Worm (Caenorhabditis elegans): Measurements from ENCODE around the gene clh-2.

ce11 chrII:11314165-11314564 lies 37.5 kb upstream of the clh-2 start, which contains the start of gene T24F1.4:
- TF ChIP-seq elt-3 (tag; optimal IDR thresholded peaks at IDR 0.05) = no peak
- TF ChIP-seq nhr-237 (tag; optimal IDR thresholded peaks at IDR 0.05) = no peak
- TF ChIP-seq ZK546.5 (tag; optimal IDR thresholded peaks at IDR 0.05) = no peak
- TF ChIP-seq ztf-11 (tag; optimal IDR thresholded peaks at IDR 0.05) = no peak
- TF ChIP-seq unc-39 (tag; optimal IDR thresholded peaks at IDR 0.05) = no peak
- TF ChIP-seq nhr-10 (tag; optimal IDR thresholded peaks at IDR 0.05) = no peak
- no peak for TF ChIP-seq unc-62 (GFP tag; optimal IDR thresholded peaks at IDR 0.05)
- no peak for TF ChIP-seq aly-2 (tag; optimal IDR thresholded peaks at IDR 0.05)
- no peak for TF ChIP-seq ztf-4 (tag; optimal IDR thresholded peaks at IDR 0.05)
- TF ChIP-seq nhr-11 (tag; optimal IDR thresholded peaks at IDR 0.05) = no peak
- TF ChIP-seq egl-27 (tag; optimal IDR thresholded peaks at IDR 0.05) = no peak
- TF ChIP-seq lin-13 (GFP tag; optimal IDR thresholded peaks at IDR 0.05) = no peak
- no peak for TF ChIP-seq blmp-1 (tag; optimal IDR thresholded peaks at IDR 0.05; ENCODE audit: insufficient read depth)
- no peak for TF ChIP-seq ceh-82 (tag; optimal IDR thresholded peaks at IDR 0.05)
